Worm (Caenorhabditis elegans) whole organism, early embryonic: Measurements from ENCODE around the gene mdt-28.

Experiments
- F13C5.2 ChIP-seq: sonication (generic microtip); optimal IDR thresholded peaks from 2 replicates; lab custom pipeline; 2017; ENCODE audit warnings: mild to moderate bottlenecking, missing genetic modification characterization, inconsistent platforms, missing compliant biosample characterization
- ama-1 ChIP-seq: fragments of 150-350 bp; optimal IDR thresholded peaks from 2 replicates; lab custom pipeline; 2014
- flt-1 ChIP-seq: fragments of 200-800 bp; sonication (Bioruptor generic); IDR thresholded peaks from 2 replicates; pipeline ENCODE4 v1.3.6; 2022; ENCODE audit warnings: missing genetic modification characterization, missing compliant biosample characterization
- tbx-37 ChIP-seq: fragments of 200-800 bp; sonication (Bioruptor generic); conservative IDR thresholded peaks from 2 replicates; pipeline ENCODE4 v1.3.6; 2022; ENCODE audit warnings: missing genetic modification reagents, missing genetic modification characterization, missing compliant biosample characterization
- tra-4 ChIP-seq: sonication (generic microtip); optimal IDR thresholded peaks from 2 replicates; lab custom pipeline; 2017; ENCODE audit warnings: missing genetic modification characterization, missing compliant biosample characterization

- no peak for TF ChIP-seq flt-1 (GFP tag; lab: Robert Waterston, UW)
- no peak for TF ChIP-seq ama-1 (lab: Kevin White, UChicago)
- TF ChIP-seq tra-4 = no peak
- no peak for TF ChIP-seq F13C5.2 (tag; lab: Kevin White, UChicago)
- TF ChIP-seq tbx-37 (GFP tag; lab: Robert Waterston, UW) = no peak
Observed at ce11 chrV:15578386-15578785, 3.2 kb upstream of the mdt-28 start, which contains the start of gene F28F8.9.
